Worm (Caenorhabditis elegans) whole organism, L1 larva: ENCODE data around the gene T20B12.4.

Experiments used
- dpl-1 ChIP-seq, 3 experiments: fragments of 150-350 bp in 2 of 3; sonication (generic microtip) in 1 of 3; optimal IDR thresholded peaks; 2 replicates each; lab custom pipeline; 2014 to 2017; ENCODE audit warnings: missing biosample characterization in 3 of 3, missing genetic modification characterization in 3 of 3, missing genetic modification reagents in 3 of 3
- elt-2 ChIP-seq: sonication (generic microtip); optimal IDR thresholded peaks from 2 replicates; lab custom pipeline; 2016; ENCODE audit warnings: missing genetic modification characterization, mild to moderate bottlenecking, inconsistent platforms, missing compliant biosample characterization, missing genetic modification reagents
- fkh-10 ChIP-seq: sonication (generic microtip); optimal IDR thresholded peaks from 2 replicates; lab custom pipeline; 2017; ENCODE audit warnings: missing biosample characterization, missing genetic modification reagents, missing genetic modification characterization
- lin-39 ChIP-seq: fragments of 150-350 bp; optimal IDR thresholded peaks from 2 replicates; lab custom pipeline; 2014; ENCODE audit warnings: missing biosample characterization, missing genetic modification reagents, missing genetic modification characterization
- nhr-11 ChIP-seq: fragments of 150-350 bp; optimal IDR thresholded peaks from 2 replicates; lab custom pipeline; 2014; ENCODE audit warnings: missing biosample characterization, missing genetic modification characterization
- nhr-28 ChIP-seq: fragments of 150-350 bp; optimal IDR thresholded peaks from 2 replicates; lab custom pipeline; 2014; ENCODE audit warnings: missing biosample characterization, missing genetic modification characterization
- nhr-90 ChIP-seq: sonication (generic microtip); optimal IDR thresholded peaks from 2 replicates; lab custom pipeline; 2016; ENCODE audit warnings: mild to moderate bottlenecking, missing genetic modification characterization, missing compliant biosample characterization; ENCODE audit not compliant: poor library complexity
- tbx-2 ChIP-seq: sonication (generic microtip); optimal IDR thresholded peaks from 2 replicates; lab custom pipeline; 2016; ENCODE audit warnings: missing genetic modification characterization, missing compliant biosample characterization
- unc-86 ChIP-seq: sonication (generic microtip); optimal IDR thresholded peaks from 2 replicates; lab custom pipeline; 2016; ENCODE audit warnings: missing genetic modification characterization, missing compliant biosample characterization
- xbp-1 ChIP-seq: sonication (generic microtip); optimal IDR thresholded peaks from 2 replicates; lab custom pipeline; 2016; ENCODE audit warnings: missing genetic modification characterization, missing compliant biosample characterization

- TF ChIP-seq tbx-2 (no peak), fkh-10 (GFP tag; lab: Kevin White, UChicago) (no peak), nhr-90 (tag; lab: Kevin White, UChicago) (no peak), lin-39 (tag; lab: Kevin White, UChicago) (no peak), nhr-11 (tag; lab: Kevin White, UChicago) (no peak), nhr-28 (tag; lab: Kevin White, UChicago) (no peak), unc-86 (tag; lab: Kevin White, UChicago) (no peak), elt-2 (tag; lab: Kevin White, UChicago) (no peak), xbp-1 (no peak), dpl-1 (GFP tag; optimal IDR thresholded peaks at IDR 0.05; lab: Kevin White, UChicago) (no peak)
These were observed 35.8 kb upstream of the T20B12.4 start for ce11 chrIII:7331671-7332070.
